Worm (Caenorhabditis elegans): ENCODE measurements around the gene nfu-1.

ce11 chrIV:10357842-10358241, 29.4 kb upstream of the nfu-1 start, which contains the start of gene gkow-1:
- TF ChIP-seq nhr-23 (tag; optimal IDR thresholded peaks at IDR 0.05) (no peak), nhr-237 (tag; optimal IDR thresholded peaks at IDR 0.05) (no peak), nhr-28 (tag; optimal IDR thresholded peaks at IDR 0.05) (no peak), ztf-11 (tag; optimal IDR thresholded peaks at IDR 0.05) (no peak), lin-39 (tag; optimal IDR thresholded peaks at IDR 0.05) (no peak), elt-3 (tag; optimal IDR thresholded peaks at IDR 0.05) (no peak), pha-4 (tag; optimal IDR thresholded peaks at IDR 0.05) (no peak), ZK546.5 (tag; optimal IDR thresholded peaks at IDR 0.05) (no peak), fkh-10 (GFP tag; optimal IDR thresholded peaks at IDR 0.05) (no peak), ama-1 (optimal IDR thresholded peaks at IDR 0.05) (no peak), ceh-16 (tag; optimal IDR thresholded peaks at IDR 0.05) (no peak), elt-1 (tag; optimal IDR thresholded peaks at IDR 0.05) (no peak), aly-2 (tag; optimal IDR thresholded peaks at IDR 0.05) (no peak), ceh-82 (tag; optimal IDR thresholded peaks at IDR 0.05) (no peak)
